Fruit fly (Drosophila melanogaster) whole organism, embryonic: ENCODE measurements around the gene CG1847.

Source experiments
- ATbp ChIP-seq: fragments of 200-800 bp; sonication (Bioruptor generic); optimal IDR thresholded peaks from 2 replicates; lab custom pipeline; 2017; ENCODE audit warnings: missing biosample characterization, mild to moderate bottlenecking, missing genetic modification characterization, missing genetic modification reagents
- Atf3 ChIP-seq: fragments of 200-800 bp; sonication (Bioruptor generic); optimal IDR thresholded peaks from 3 replicates; lab custom pipeline; 2016; ENCODE audit warnings: missing biosample characterization, missing genetic modification characterization
- Blimp-1 ChIP-seq: fragments of 200-800 bp; sonication (Bioruptor generic); optimal IDR thresholded peaks from 3 replicates; lab custom pipeline; 2018; ENCODE audit warnings: missing biosample characterization, missing genetic modification characterization, mild to moderate bottlenecking, moderate library complexity, missing genetic modification reagents
- C15 ChIP-seq: fragments of 200-800 bp; sonication (Bioruptor generic); IDR thresholded peaks from 3 replicates; pipeline ENCODE4 v1.3.6; 2022; ENCODE audit warnings: missing biosample characterization, missing genetic modification characterization
- CG10147 ChIP-seq: fragments of 200-800 bp; sonication (Bioruptor generic); optimal IDR thresholded peaks from 2 replicates; lab custom pipeline; 2019; ENCODE audit warnings: missing biosample characterization, mild to moderate bottlenecking, missing genetic modification characterization, moderate library complexity
- CG10462 ChIP-seq: fragments of 200-800 bp; sonication (Bioruptor generic); optimal IDR thresholded peaks from 2 replicates; lab custom pipeline; 2016; ENCODE audit warnings: missing biosample characterization, missing genetic modification characterization
- CG11247 ChIP-seq: fragments of 200-800 bp; sonication (Bioruptor generic); IDR thresholded peaks from 2 replicates; pipeline ENCODE4 v1.3.6; 2022; ENCODE audit warnings: missing biosample characterization, missing genetic modification characterization
- CG11695 ChIP-seq: fragments of 200-800 bp; sonication (Bioruptor generic); IDR thresholded peaks from 3 replicates; pipeline ENCODE4 v1.3.6; 2022; ENCODE audit warnings: missing biosample characterization, missing genetic modification characterization
- CG13624 ChIP-seq: fragments of 200-800 bp; sonication (Bioruptor generic); optimal IDR thresholded peaks from 2 replicates; lab custom pipeline; 2016; ENCODE audit warnings: missing biosample characterization, missing genetic modification characterization
- CG14667 ChIP-seq: fragments of 200-800 bp; sonication (Bioruptor generic); IDR thresholded peaks from 2 replicates; pipeline ENCODE4 v1.3.6; 2022; ENCODE audit warnings: missing biosample characterization, missing genetic modification characterization
- CG17359 ChIP-seq: fragments of 200-800 bp; sonication (Bioruptor generic); optimal IDR thresholded peaks from 3 replicates; lab custom pipeline; 2018; ENCODE audit warnings: missing biosample characterization, mild to moderate bottlenecking, missing genetic modification characterization, moderate library complexity
- CG17361 ChIP-seq: fragments of 200-800 bp; sonication (Bioruptor generic); IDR thresholded peaks from 3 replicates; pipeline ENCODE4 v1.3.6; 2022; ENCODE audit warnings: missing biosample characterization, missing genetic modification characterization
- CG17612 ChIP-seq: fragments of 200-800 bp; sonication (Bioruptor generic); IDR thresholded peaks from 2 replicates; pipeline ENCODE4 v1.3.6; 2022; ENCODE audit warnings: missing biosample characterization, missing genetic modification characterization
- CG17912 ChIP-seq: fragments of 200-800 bp; sonication (Bioruptor generic); optimal IDR thresholded peaks from 2 replicates; lab custom pipeline; 2018; ENCODE audit warnings: missing biosample characterization, mild to moderate bottlenecking, missing genetic modification characterization
- CG18599 ChIP-seq: fragments of 200-800 bp; sonication (Bioruptor generic); optimal IDR thresholded peaks from 3 replicates; lab custom pipeline; 2017; ENCODE audit warnings: missing biosample characterization, missing genetic modification characterization, mild to moderate bottlenecking, moderate library complexity, missing genetic modification reagents
- CG2889 ChIP-seq: fragments of 200-800 bp; sonication (Bioruptor generic); IDR thresholded peaks from 3 replicates; pipeline ENCODE4 v1.3.6; 2022; ENCODE audit warnings: missing biosample characterization, missing genetic modification characterization
- CG32772 ChIP-seq: fragments of 200-800 bp; sonication (Bioruptor generic); IDR thresholded peaks from 2 replicates; pipeline ENCODE4 v1.3.6; 2022; ENCODE audit warnings: missing biosample characterization, missing genetic modification characterization
- CG33557 ChIP-seq: fragments of 200-800 bp; sonication (Bioruptor generic); optimal IDR thresholded peaks from 2 replicates; lab custom pipeline; 2019; ENCODE audit warnings: missing biosample characterization, mild to moderate bottlenecking, missing genetic modification characterization, moderate library complexity
- CG7271 ChIP-seq: fragments of 200-800 bp; sonication (Bioruptor generic); optimal IDR thresholded peaks from 2 replicates; lab custom pipeline; 2018; ENCODE audit warnings: missing biosample characterization, mild to moderate bottlenecking, missing genetic modification characterization, moderate library complexity
- CG8944 ChIP-seq: fragments of 200-800 bp; sonication (Bioruptor generic); optimal IDR thresholded peaks from 3 replicates; lab custom pipeline; 2016; ENCODE audit warnings: missing biosample characterization, missing genetic modification characterization
- CTCF ChIP-seq: fragments of 200-800 bp; sonication (Bioruptor generic); optimal IDR thresholded peaks from 2 replicates; lab custom pipeline; 2017; ENCODE audit warnings: missing biosample characterization, mild to moderate bottlenecking, missing genetic modification characterization, moderate library complexity
- Dbx ChIP-seq: fragments of 200-800 bp; sonication (Bioruptor generic); IDR thresholded peaks from 3 replicates; pipeline ENCODE4 v1.3.6; 2022; ENCODE audit warnings: missing biosample characterization, missing genetic modification characterization
- Doc3 ChIP-seq: fragments of 200-800 bp; sonication (Bioruptor generic); IDR thresholded peaks from 3 replicates; pipeline ENCODE4 v1.3.6; 2022; ENCODE audit warnings: missing biosample characterization, missing genetic modification characterization; ENCODE audit not compliant: partially characterized antibody
- HmgD ChIP-seq: fragments of 200-800 bp; sonication (Bioruptor generic); optimal IDR thresholded peaks from 3 replicates; lab custom pipeline; 2016; ENCODE audit warnings: missing biosample characterization, missing genetic modification characterization
- Hr78 ChIP-seq, 2 experiments: fragments of 200-800 bp in 1 of 2; fragments of >200 bp in 1 of 2; sonication (Bioruptor generic) in 1 of 2; optimal IDR thresholded peaks; 2 replicates each; lab custom pipeline; 2017 to 2019; ENCODE audit warnings: missing biosample characterization in 2 of 2, missing genetic modification characterization in 2 of 2, mild to moderate bottlenecking in 1 of 2, moderate library complexity in 1 of 2
- Hsf ChIP-seq: fragments of 200-800 bp; sonication (Bioruptor generic); optimal IDR thresholded peaks from 3 replicates; lab custom pipeline; 2016; ENCODE audit warnings: missing biosample characterization, missing genetic modification characterization
- Lhr ChIP-seq: fragments of 200-800 bp; sonication (Bioruptor generic); optimal IDR thresholded peaks from 3 replicates; lab custom pipeline; 2017; ENCODE audit warnings: mild to moderate bottlenecking, missing biosample characterization, missing genetic modification reagents, missing genetic modification characterization
- MBD-R2 ChIP-seq: fragments of 200-800 bp; sonication (Bioruptor generic); IDR thresholded peaks from 2 replicates; pipeline ENCODE4 v1.3.6; 2022; ENCODE audit warnings: missing biosample characterization, missing genetic modification characterization
- Optix ChIP-seq: fragments of 200-800 bp; sonication (Bioruptor generic); IDR thresholded peaks from 3 replicates; pipeline ENCODE4 v1.3.6; 2022; ENCODE audit warnings: missing biosample characterization, missing genetic modification characterization
- Sry-β ChIP-seq: fragments of 200-800 bp; sonication (Bioruptor generic); optimal IDR thresholded peaks from 2 replicates; lab custom pipeline; 2018; ENCODE audit warnings: missing biosample characterization, mild to moderate bottlenecking, missing genetic modification characterization, moderate library complexity
- Stat92E ChIP-seq, 3 experiments: fragments of >200 bp in 2 of 3; fragments of 200-800 bp in 1 of 3; sonication (Bioruptor generic) in 1 of 3; optimal IDR thresholded peaks; 2 replicates each; lab custom pipeline; 2017 to 2019; ENCODE audit warnings: missing biosample characterization in 3 of 3, missing genetic modification characterization in 3 of 3, mild to moderate bottlenecking in 1 of 3, moderate library complexity in 1 of 3
- ara ChIP-seq: fragments of 200-800 bp; sonication (Bioruptor generic); IDR thresholded peaks from 2 replicates; pipeline ENCODE4 v1.3.6; 2022; ENCODE audit warnings: missing biosample characterization, missing genetic modification characterization
- chn ChIP-seq: fragments of 200-800 bp; sonication (Bioruptor generic); optimal IDR thresholded peaks from 2 replicates; lab custom pipeline; 2016; ENCODE audit warnings: missing biosample characterization, missing genetic modification characterization
- crc ChIP-seq: fragments of 200-800 bp; sonication (Bioruptor generic); optimal IDR thresholded peaks from 2 replicates; lab custom pipeline; 2016; ENCODE audit warnings: missing biosample characterization, missing genetic modification characterization
- crol ChIP-seq: fragments of 200-800 bp; sonication (Bioruptor generic); IDR thresholded peaks from 2 replicates; pipeline ENCODE4 v1.3.6; 2022; ENCODE audit warnings: missing biosample characterization, missing genetic modification characterization
- dmrt99B ChIP-seq: fragments of 200-800 bp; sonication (Bioruptor generic); optimal IDR thresholded peaks from 2 replicates; lab custom pipeline; 2018; ENCODE audit warnings: missing biosample characterization, mild to moderate bottlenecking, missing genetic modification characterization, moderate library complexity
- gcm ChIP-seq: fragments of 200-800 bp; sonication (Bioruptor generic); optimal IDR thresholded peaks from 2 replicates; lab custom pipeline; 2019; ENCODE audit warnings: missing biosample characterization, mild to moderate bottlenecking, missing genetic modification characterization, moderate library complexity
- her ChIP-seq: fragments of 200-800 bp; sonication (Bioruptor generic); optimal IDR thresholded peaks from 2 replicates; lab custom pipeline; 2016; ENCODE audit warnings: missing biosample characterization, missing genetic modification characterization
- ind ChIP-seq: fragments of 200-800 bp; sonication (Bioruptor generic); optimal IDR thresholded peaks from 3 replicates; lab custom pipeline; 2016; ENCODE audit warnings: missing biosample characterization, missing genetic modification characterization
- nerfin-2 ChIP-seq: fragments of 200-800 bp; sonication (Bioruptor generic); IDR thresholded peaks from 2 replicates; pipeline ENCODE4 v1.3.6; 2022; ENCODE audit warnings: missing biosample characterization, missing genetic modification characterization; ENCODE audit not compliant: partially characterized antibody
- pan ChIP-seq, 4 experiments: fragments of >200 bp in 3 of 4; fragments of 200-800 bp in 1 of 4; sonication (Bioruptor generic) in 1 of 4; optimal IDR thresholded peaks in 3 of 4; IDR thresholded peaks in 1 of 4; 2 replicates each; pipeline versions ENCODE4 v1.3.6 to Lab custom; 2017 to 2022; ENCODE audit warnings: missing biosample characterization in 2 of 4, missing genetic modification characterization in 2 of 4, mixed read lengths in 1 of 4
- pzg ChIP-seq: fragments of 200-800 bp; sonication (Bioruptor generic); optimal IDR thresholded peaks from 3 replicates; lab custom pipeline; 2018; ENCODE audit warnings: missing biosample characterization, mild to moderate bottlenecking, missing genetic modification characterization, moderate library complexity
- sens ChIP-seq: fragments of 200-800 bp; sonication (Bioruptor generic); peaks from one replicate; lab custom pipeline; 2016; ENCODE audit warnings: missing biosample characterization, missing genetic modification characterization
- seq ChIP-seq: fragments of 200-800 bp; sonication (Bioruptor generic); IDR thresholded peaks from 2 replicates; pipeline ENCODE4 v1.3.6; 2022; ENCODE audit warnings: missing biosample characterization, missing genetic modification characterization
- sisA ChIP-seq: fragments of 200-800 bp; sonication (Bioruptor generic); IDR thresholded peaks from 2 replicates; pipeline ENCODE4 v1.3.6; 2022; ENCODE audit warnings: missing biosample characterization, missing genetic modification characterization
- sna ChIP-seq: fragments of 200-800 bp; sonication (Bioruptor generic); IDR thresholded peaks from 2 replicates; pipeline ENCODE4 v1.3.6; 2022; ENCODE audit warnings: missing biosample characterization, missing genetic modification characterization; ENCODE audit not compliant: partially characterized antibody
- sr ChIP-seq: fragments of 200-800 bp; sonication (Bioruptor generic); IDR thresholded peaks from 3 replicates; pipeline ENCODE4 v1.3.6; 2022; ENCODE audit warnings: missing biosample characterization, missing genetic modification characterization
- wor ChIP-seq: fragments of 200-800 bp; sonication (Bioruptor generic); IDR thresholded peaks from 2 replicates; pipeline ENCODE4 v1.3.6; 2022; ENCODE audit warnings: missing biosample characterization, missing genetic modification characterization
- zen ChIP-seq: fragments of 200-800 bp; sonication (Bioruptor generic); optimal IDR thresholded peaks from 3 replicates; lab custom pipeline; 2018; ENCODE audit warnings: missing biosample characterization, mild to moderate bottlenecking, missing genetic modification characterization, moderate library complexity

Gene CG1847

dm6 chrX:11854758-11855465 lies 14.1 kb upstream of the CG1847 start, which contains the start of the genes CG10347 and ATP7 (continued):
- peak; percentile 27 for TF ChIP-seq CG13624 (GFP tag; lab: Kevin White, UChicago)
- TF ChIP-seq Hr78 (GFP tag; optimal IDR thresholded peaks at IDR 0.05; lab: Kevin White, UChicago) = no peak
- peak; percentile 13 for TF ChIP-seq Atf3 (GFP tag; lab: Kevin White, UChicago)
- no peak for TF ChIP-seq sr (GFP tag; lab: Robert Waterston, UW)
- TF ChIP-seq wor (GFP tag; lab: Robert Waterston, UW) = no peak
- TF ChIP-seq Dbx = 0 out of 3 replicates have a peak, but pooled peaks have one; percentile 13
- TF ChIP-seq Optix (GFP tag; lab: Robert Waterston, UW) = no peak
- TF ChIP-seq ATbp (GFP tag; lab: Kevin White, UChicago) = no peak
- TF ChIP-seq CG32772 = no peak
- peak; percentile 87 for TF ChIP-seq nerfin-2
- TF ChIP-seq Lhr = no peak
- no peak for TF ChIP-seq CG17359 (tag; lab: Kevin White, UChicago)
- peak; percentile 43 for TF ChIP-seq CG10462 (GFP tag; lab: Kevin White, UChicago)
- 0 out of 3 replicates have a peak, but pooled peaks have one; percentile 11 for TF ChIP-seq CG17361 (GFP tag; lab: Robert Waterston, UW)
- peak; percentile 75 for TF ChIP-seq MBD-R2 (GFP tag; lab: Robert Waterston, UW)
- peak; percentile 39 for TF ChIP-seq Hsf
- TF ChIP-seq dmrt99B (tag; lab: Kevin White, UChicago) = peak; percentile 3
- no peak for TF ChIP-seq zen (tag; lab: Kevin White, UChicago)
- no peak for TF ChIP-seq CG17912 (GFP tag; lab: Kevin White, UChicago)
- peak in 1 of 3 experiments; percentile 21 for TF ChIP-seq Stat92E (GFP tag; optimal IDR thresholded peaks at IDR 0.05; lab: Kevin White, UChicago)
- TF ChIP-seq HmgD (GFP tag; lab: Kevin White, UChicago) = no peak
- TF ChIP-seq CG8944 (GFP tag; lab: Kevin White, UChicago) = peak; percentile 26
- no peak for TF ChIP-seq CG11247
- peak; percentile 12 for TF ChIP-seq chn
- TF ChIP-seq CG7271 = no peak
- no peak for TF ChIP-seq her
- no peak for TF ChIP-seq crc (GFP tag; lab: Kevin White, UChicago)
- TF ChIP-seq ind (GFP tag; lab: Kevin White, UChicago) = peak; percentile 21
- no peak for TF ChIP-seq seq
- no peak for TF ChIP-seq CG2889 (GFP tag; lab: Robert Waterston, UW)
- TF ChIP-seq CG33557 (GFP tag; lab: Kevin White, UChicago) = no peak
- TF ChIP-seq gcm (GFP tag; lab: Kevin White, UChicago) = peak; percentile 4
- TF ChIP-seq CG11695 = no peak
- TF ChIP-seq CG14667 (GFP tag; lab: Robert Waterston, UW) = no peak
- peak; percentile 72 for TF ChIP-seq pzg (GFP tag; lab: Kevin White, UChicago)
- no peak for TF ChIP-seq pan (optimal IDR thresholded peaks at IDR 0.05; lab: Kevin White, UChicago)
- TF ChIP-seq pan (GFP tag; optimal IDR thresholded peaks at IDR 0.05 in 1 of 2, IDR thresholded peaks at IDR 0.05 in 1 of 2) = no peak
- peak; percentile 23 for TF ChIP-seq CG18599 (GFP tag; lab: Kevin White, UChicago)
- TF ChIP-seq Doc3 (GFP tag; lab: Robert Waterston, UW) = peak; percentile 91
- peak; percentile 96 for TF ChIP-seq sna (GFP tag; lab: Robert Waterston, UW)
- peak; percentile 19 for TF ChIP-seq Sry-β (GFP tag; lab: Kevin White, UChicago)
- no peak for TF ChIP-seq CTCF (GFP tag; lab: Kevin White, UChicago)
- no peak for TF ChIP-seq CG10147 (GFP tag; lab: Kevin White, UChicago)
- TF ChIP-seq CG17612 (GFP tag; lab: Robert Waterston, UW) = no peak
- no peak for TF ChIP-seq C15 (GFP tag; lab: Robert Waterston, UW)
- TF ChIP-seq ara = no peak
- no peak for TF ChIP-seq crol (GFP tag; lab: Robert Waterston, UW)
- no peak for TF ChIP-seq sisA (GFP tag; lab: Robert Waterston, UW)
- TF ChIP-seq Blimp-1 (GFP tag; lab: Kevin White, UChicago) = no peak
- TF ChIP-seq sens (GFP tag; lab: Kevin White, UChicago) = peak; percentile 90
